Worm (Caenorhabditis elegans): ENCODE results near the gene vap-2.
A peak's percentile ranks its signal among the peaks of the same experiment; 100 is the strongest.

Gene vap-2

DNA sequence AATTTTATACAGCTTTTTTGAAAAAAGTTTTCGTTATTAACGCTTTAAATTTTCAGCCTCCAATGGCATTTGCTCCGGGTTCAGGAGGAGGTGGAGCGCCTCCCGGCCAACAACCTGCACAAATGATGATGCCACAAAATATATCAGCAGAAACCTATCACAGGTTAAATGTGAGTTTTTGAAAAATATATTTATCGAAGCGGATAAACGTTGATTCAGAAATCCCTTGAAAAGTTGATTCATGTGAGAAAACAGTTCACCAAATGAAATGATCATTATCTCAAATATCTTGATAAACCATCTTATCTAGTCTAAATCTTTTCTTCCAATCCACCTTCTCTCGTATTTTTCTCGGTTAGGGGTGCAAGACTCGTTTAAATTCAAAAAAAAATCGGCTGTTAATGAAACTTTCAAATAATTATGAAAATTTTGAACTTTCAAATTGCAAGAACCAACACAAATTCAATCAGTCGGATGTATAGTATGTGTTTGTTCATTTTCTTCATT lies 23.1 kb downstream of the vap-2 start, which contains the start of gene sma-9:
Gene sma-9, plus strand, starts transcription at position 51 of the 507 bp plus-strand sequence.
- TF ChIP-seq fkh-10 (GFP tag; optimal IDR thresholded peaks at IDR 0.05) (no peak), mep-1 (tag; optimal IDR thresholded peaks at IDR 0.05) (no peak), nhr-84 (tag; optimal IDR thresholded peaks at IDR 0.05) (no peak), C34B4.2 (tag; optimal IDR thresholded peaks at IDR 0.05) (no peak), lin-15B (tag; optimal IDR thresholded peaks at IDR 0.05) (no peak), lin-35 (GFP tag; optimal IDR thresholded peaks at IDR 0.05) (no peak), hlh-4 (tag; optimal IDR thresholded peaks at IDR 0.05) (no peak), ceh-82 (tag; optimal IDR thresholded peaks at IDR 0.05) (no peak), nhr-76 (tag; optimal IDR thresholded peaks at IDR 0.05) (no peak), unc-86 (tag; optimal IDR thresholded peaks at IDR 0.05) (no peak), xbp-1 (tag; optimal IDR thresholded peaks at IDR 0.05) (no peak), ceh-90 (tag; optimal IDR thresholded peaks at IDR 0.05) (no peak), efl-1 (optimal IDR thresholded peaks at IDR 0.05) (no peak), efl-1 (GFP tag; optimal IDR thresholded peaks at IDR 0.05 in 1 of 2) (no peak), nhr-47 (tag; optimal IDR thresholded peaks at IDR 0.05) (no peak), grh-1 (GFP tag; IDR thresholded peaks at IDR 0.05) (no peak), ama-1 (optimal IDR thresholded peaks at IDR 0.05) (no peak), ets-5 (GFP tag; IDR thresholded peaks at IDR 0.05) (no peak), fos-1 (tag; optimal IDR thresholded peaks at IDR 0.05) (no peak), lin-39 (tag; optimal IDR thresholded peaks at IDR 0.05) (no peak), nhr-77 (tag; optimal IDR thresholded peaks at IDR 0.05) (no peak), lin-14 (GFP tag; optimal IDR thresholded peaks at IDR 0.05) (peak; percentile 41), C04F5.9 (tag; optimal IDR thresholded peaks at IDR 0.05) (no peak), aha-1 (tag; optimal IDR thresholded peaks at IDR 0.05) (no peak), nhr-71 (tag; optimal IDR thresholded peaks at IDR 0.05) (peak; percentile 8), mab-9 (GFP tag; IDR thresholded peaks at IDR 0.05) (no peak), hlh-17 (GFP tag; optimal IDR thresholded peaks at IDR 0.05; ENCODE audit: borderline replicate concordance) (no peak), Y116A8C.19 (tag; optimal IDR thresholded peaks at IDR 0.05; ENCODE audit: borderline replicate concordance) (no peak), dsc-1 (tag; optimal IDR thresholded peaks at IDR 0.05) (no peak), nhr-12 (tag; optimal IDR thresholded peaks at IDR 0.05) (no peak), zip-4 (GFP tag; optimal IDR thresholded peaks at IDR 0.05) (no peak), efl-3 (GFP tag; optimal IDR thresholded peaks at IDR 0.05) (peak; percentile 25), nhr-20 (tag; optimal IDR thresholded peaks at IDR 0.05) (peak; percentile 21), egl-27 (tag; optimal IDR thresholded peaks at IDR 0.05) (no peak), nhr-85 (tag) (peak; percentile 91), irx-1 (tag; optimal IDR thresholded peaks at IDR 0.05) (no peak), lsy-2 (tag; optimal IDR thresholded peaks at IDR 0.05) (peak in 1 of 2 experiments; percentile 11), pag-3 (tag; optimal IDR thresholded peaks at IDR 0.05; ENCODE audit: borderline replicate concordance, insufficient read depth) (no peak), blmp-1 (tag; optimal IDR thresholded peaks at IDR 0.05) (no peak), sup-37 (GFP tag; optimal IDR thresholded peaks at IDR 0.05) (no peak), ceh-88 (GFP tag; IDR thresholded peaks at IDR 0.05) (no peak), nhr-90 (tag; optimal IDR thresholded peaks at IDR 0.05; ENCODE audit: poor library complexity) (no peak), nhr-11 (tag; optimal IDR thresholded peaks at IDR 0.05) (no peak)
